Worm (Caenorhabditis elegans) whole organism, L4 larva: ENCODE results near the gene K11C4.1.

Experiments used
- ceh-20 ChIP-seq: fragments of 200-800 bp; sonication (Bioruptor generic); IDR thresholded peaks from 2 replicates; pipeline ENCODE4 v1.3.6; 2022; ENCODE audit warnings: missing genetic modification reagents, missing genetic modification characterization, missing compliant biosample characterization
- ceh-32 ChIP-seq: sonication (generic microtip); optimal IDR thresholded peaks from 2 replicates; lab custom pipeline; 2016; ENCODE audit warnings: mild to moderate bottlenecking, missing genetic modification characterization, missing compliant biosample characterization; ENCODE audit not compliant: poor library complexity
- ceh-82 ChIP-seq: sonication (generic microtip); optimal IDR thresholded peaks from 2 replicates; lab custom pipeline; 2017; ENCODE audit warnings: missing biosample characterization, missing genetic modification characterization
- lsy-2 ChIP-seq, 2 experiments: fragments of 150-350 bp in 1 of 2; sonication (generic microtip) in 1 of 2; optimal IDR thresholded peaks; 2 replicates each; lab custom pipeline; 2014 to 2017; ENCODE audit warnings: missing biosample characterization in 2 of 2, missing genetic modification characterization in 2 of 2
- pqm-1 ChIP-seq: sonication (generic microtip); optimal IDR thresholded peaks from 2 replicates; lab custom pipeline; 2017; ENCODE audit warnings: missing biosample characterization, missing genetic modification characterization

DNA sequence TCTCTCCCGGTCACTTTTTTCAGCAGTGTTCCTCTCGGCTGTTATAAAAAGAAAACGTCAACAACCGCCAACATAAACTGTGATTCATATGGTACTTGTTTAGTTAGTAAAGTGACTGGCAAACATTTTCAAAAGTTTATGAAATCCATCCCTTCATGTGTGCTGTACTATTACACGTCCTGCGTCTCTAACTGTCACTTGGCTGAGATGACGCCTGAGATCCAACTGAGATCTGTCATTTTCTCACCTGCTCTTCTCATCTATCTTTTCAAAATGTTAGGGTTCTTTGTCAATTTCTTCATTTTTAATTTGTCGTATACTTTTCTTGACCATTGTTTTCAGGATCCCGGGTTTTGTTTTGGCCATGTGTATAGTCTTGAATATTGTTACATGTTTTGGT, 22.1 kb upstream of the K11C4.1 start:
- TF ChIP-seq pqm-1 (no peak), ceh-32 (tag; lab: Kevin White, UChicago) (no peak), ceh-82 (tag; lab: Kevin White, UChicago) (no peak), ceh-20 (GFP tag; lab: Robert Waterston, UW) (no peak), lsy-2 (tag; optimal IDR thresholded peaks at IDR 0.05; lab: Kevin White, UChicago) (no peak)
